Fruit fly (Drosophila melanogaster): ENCODE measurements around the gene CG1582.

CG1582 gene

DNA sequence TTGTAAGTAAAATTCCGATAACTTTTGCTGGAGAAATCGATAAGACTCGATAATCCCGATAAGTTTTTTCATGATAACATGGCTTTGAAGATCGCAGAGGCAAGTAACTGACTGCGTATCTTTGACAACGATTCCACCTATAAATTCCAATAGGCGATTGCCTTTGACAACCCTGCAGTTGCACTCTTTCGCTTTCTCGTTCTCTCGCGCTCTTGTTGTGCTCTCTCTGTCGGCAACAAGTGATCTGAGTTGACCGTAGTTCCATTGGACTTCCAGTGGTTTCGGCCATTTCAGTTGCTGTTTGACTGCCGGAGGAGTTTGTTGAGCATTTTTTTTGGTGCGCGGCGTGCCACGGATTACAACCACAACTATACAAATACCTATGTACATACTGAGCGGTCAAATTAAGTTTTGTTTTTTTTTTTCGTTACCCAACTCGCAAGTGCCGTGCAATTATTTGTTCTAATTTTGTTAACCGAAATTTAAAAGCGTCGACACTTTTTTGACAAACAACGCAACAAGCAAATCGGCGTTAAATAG is 31.5 kb upstream of the CG1582 start, which contains the start of gene Myo10A (continued):
- no peak for TF ChIP-seq CG31365 (tag; optimal IDR thresholded peaks at IDR 0.05)
- no peak for TF ChIP-seq H2.0 (GFP tag; IDR thresholded peaks at IDR 0.05)
- no peak for TF ChIP-seq cato (GFP tag; optimal IDR thresholded peaks at IDR 0.05; ENCODE audit: borderline replicate concordance)
- peak; percentile 41; the same call in 1 of the 2 replicates for TF ChIP-seq Dref (GFP tag; IDR thresholded peaks at IDR 0.05)
- TF ChIP-seq sd (tag; optimal IDR thresholded peaks at IDR 0.05): peak; percentile 59
- TF ChIP-seq Rfx (GFP tag; IDR thresholded peaks at IDR 0.05): no peak
- TF ChIP-seq CG13624 (GFP tag; optimal IDR thresholded peaks at IDR 0.05): no peak
- peak; percentile 39; the same call in 1 of the 3 replicates for TF ChIP-seq ci (GFP tag; IDR thresholded peaks at IDR 0.05)
- no peak for TF ChIP-seq slp2 (GFP tag; optimal IDR thresholded peaks at IDR 0.05)
- no peak for TF ChIP-seq CG14014 (GFP tag; IDR thresholded peaks at IDR 0.05)
- TF ChIP-seq zfh2 (GFP tag; optimal IDR thresholded peaks at IDR 0.05): no peak
- TF ChIP-seq bsh (GFP tag; optimal IDR thresholded peaks at IDR 0.05): no peak
- TF ChIP-seq unc-4 (GFP tag; IDR thresholded peaks at IDR 0.05; ENCODE audit: partially characterized antibody): 0 out of 2 replicates have a peak, but pooled peaks have one; percentile 13
- no peak for TF ChIP-seq HLH4C (GFP tag; IDR thresholded peaks at IDR 0.05; ENCODE audit: partially characterized antibody)
- no peak for TF ChIP-seq CG11696 (GFP tag; IDR thresholded peaks at IDR 0.05)
- no peak for TF ChIP-seq Bgb (GFP tag; IDR thresholded peaks at IDR 0.05; ENCODE audit: partially characterized antibody)
- no peak for TF ChIP-seq Sry-δ (GFP tag; optimal IDR thresholded peaks at IDR 0.05)
- TF ChIP-seq row (GFP tag; IDR thresholded peaks at IDR 0.05): peak; percentile 27; the same call in 1 of the 3 replicates
- TF ChIP-seq CG12219 (GFP tag; optimal IDR thresholded peaks at IDR 0.05): no peak
- 0 out of 2 replicates have a peak, but pooled peaks have one; percentile 29 for TF ChIP-seq CG32532 (GFP tag; IDR thresholded peaks at IDR 0.05)
- TF ChIP-seq HLHmδ (GFP tag; optimal IDR thresholded peaks at IDR 0.05): peak; percentile 48
- TF ChIP-seq hb (GFP tag; IDR thresholded peaks at IDR 0.05; ENCODE audit: partially characterized antibody): 0 out of 3 replicates have a peak, but pooled peaks have one; percentile 17
- peak; percentile 8 for TF ChIP-seq BEAF-32 (GFP tag; optimal IDR thresholded peaks at IDR 0.05)
- no peak for TF ChIP-seq twi (tag; optimal IDR thresholded peaks at IDR 0.05)
- TF ChIP-seq peb (GFP tag; IDR thresholded peaks at IDR 0.05): no peak
- TF ChIP-seq schlank (tag; optimal IDR thresholded peaks at IDR 0.05): no peak
- no peak for TF ChIP-seq TFAM (GFP tag; optimal IDR thresholded peaks at IDR 0.05)
- TF ChIP-seq Opbp (GFP tag; IDR thresholded peaks at IDR 0.05; ENCODE audit: partially characterized antibody): 0 out of 3 replicates have a peak, but pooled peaks have one; percentile 14
- TF ChIP-seq gce (GFP tag; IDR thresholded peaks at IDR 0.05): no peak
- no peak for TF ChIP-seq H15 (GFP tag; IDR thresholded peaks at IDR 0.05)
- TF ChIP-seq Drgx (GFP tag; IDR thresholded peaks at IDR 0.05): no peak
- peak; percentile 39 for TF ChIP-seq stwl (tag; optimal IDR thresholded peaks at IDR 0.05)
- TF ChIP-seq vvl (GFP tag; IDR thresholded peaks at IDR 0.05): peak; percentile 21; the same call in 1 of the 2 replicates
- peak; percentile 23 for TF ChIP-seq Ets65A (GFP tag)
- TF ChIP-seq Jarid2 (GFP tag; optimal IDR thresholded peaks at IDR 0.05): peak; percentile 69
- TF ChIP-seq Awh (GFP tag; IDR thresholded peaks at IDR 0.05): no peak
- TF ChIP-seq Elba2 (GFP tag; optimal IDR thresholded peaks at IDR 0.05): peak; percentile 81
- TF ChIP-seq NFAT (GFP tag; IDR thresholded peaks at IDR 0.05): 0 out of 2 replicates have a peak, but pooled peaks have one; percentile 17
- TF ChIP-seq chm (GFP tag; IDR thresholded peaks at IDR 0.05): 0 out of 2 replicates have a peak, but pooled peaks have one; percentile 28
- no peak for TF ChIP-seq Ssrp (tag; optimal IDR thresholded peaks at IDR 0.05)

DNA sequence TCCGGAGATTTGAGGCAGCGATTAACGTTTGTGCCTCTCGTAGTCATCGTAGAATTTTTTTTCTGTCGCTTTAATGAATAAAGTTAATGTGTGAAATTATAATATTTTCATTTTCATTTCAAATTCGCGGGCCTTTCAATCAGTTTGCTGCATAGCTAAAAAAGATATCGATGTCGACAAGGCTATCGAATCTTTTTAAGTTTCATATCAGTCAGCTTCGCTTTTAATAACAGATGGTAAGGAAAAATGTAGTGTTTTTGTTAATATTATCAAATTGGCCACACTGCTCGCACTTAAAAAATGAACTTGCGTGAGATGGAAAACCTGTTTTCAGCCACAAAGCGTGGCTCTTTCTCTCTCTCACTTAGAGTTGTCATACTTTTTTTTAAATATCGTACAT is 30.5 kb upstream of the CG1582 start:
- TF ChIP-seq Bgb (GFP tag; IDR thresholded peaks at IDR 0.05; ENCODE audit: partially characterized antibody): peak; percentile 61
- TF ChIP-seq CG16813 (GFP tag; IDR thresholded peaks at IDR 0.05; ENCODE audit: partially characterized antibody): peak; percentile 68
- peak; percentile 41 for TF ChIP-seq CG8290 (GFP tag; optimal IDR thresholded peaks at IDR 0.05)
- TF ChIP-seq CG8290 (tag; optimal IDR thresholded peaks at IDR 0.05): no peak
- TF ChIP-seq sqz (GFP tag; optimal IDR thresholded peaks at IDR 0.05): no peak
- TF ChIP-seq fu2 (GFP tag; optimal IDR thresholded peaks at IDR 0.05): no peak
- TF ChIP-seq sna (GFP tag; IDR thresholded peaks at IDR 0.05; ENCODE audit: partially characterized antibody): 0 out of 2 replicates have a peak, but pooled peaks have one; percentile 54
- TF ChIP-seq fru (optimal IDR thresholded peaks at IDR 0.05): no peak
- TF ChIP-seq sd (tag; optimal IDR thresholded peaks at IDR 0.05): peak; percentile 45
- peak; percentile 59 for TF ChIP-seq amos (GFP tag; IDR thresholded peaks at IDR 0.05; ENCODE audit: partially characterized antibody)
- TF ChIP-seq Doc3 (GFP tag; IDR thresholded peaks at IDR 0.05; ENCODE audit: partially characterized antibody): peak; percentile 44; the same call in 2 of the 3 replicates
- TF ChIP-seq E2f2 (GFP tag; IDR thresholded peaks at IDR 0.05): peak; percentile 76
- TF ChIP-seq dmrt99B (tag; optimal IDR thresholded peaks at IDR 0.05): no peak

Measured in whole organism, embryonic.